Fruit fly (Drosophila melanogaster) whole organism, embryonic: ENCODE results near the gene CG4497.

Experiments
- ATbp ChIP-seq: fragments of 200-800 bp; sonication (Bioruptor generic); optimal IDR thresholded peaks from 2 replicates; lab custom pipeline; 2017; ENCODE audit warnings: missing biosample characterization, mild to moderate bottlenecking, missing genetic modification characterization, missing genetic modification reagents
- Adf1 ChIP-seq: fragments of 200-800 bp; sonication (Bioruptor generic); IDR thresholded peaks from 2 replicates; pipeline ENCODE4 v1.3.6; 2022; ENCODE audit warnings: missing biosample characterization, missing genetic modification characterization
- BEAF-32 ChIP-seq: fragments of 200-800 bp; sonication (Bioruptor generic); optimal IDR thresholded peaks from 3 replicates; lab custom pipeline; 2017; ENCODE audit warnings: missing biosample characterization, missing genetic modification characterization, mild to moderate bottlenecking, moderate library complexity, missing genetic modification reagents
- CG10209 ChIP-seq: fragments of 200-800 bp; sonication (Bioruptor generic); optimal IDR thresholded peaks from 3 replicates; lab custom pipeline; 2017; ENCODE audit warnings: missing biosample characterization, mild to moderate bottlenecking, missing genetic modification characterization, missing genetic modification reagents
- CG10366 ChIP-seq: fragments of 200-800 bp; sonication (Bioruptor generic); IDR thresholded peaks from 2 replicates; pipeline ENCODE4 v1.3.6; 2022; ENCODE audit warnings: missing biosample characterization, missing genetic modification characterization
- CG10543 ChIP-seq: fragments of 200-800 bp; sonication (Bioruptor generic); optimal IDR thresholded peaks from 3 replicates; lab custom pipeline; 2017; ENCODE audit warnings: missing biosample characterization, mild to moderate bottlenecking, missing genetic modification characterization, moderate library complexity
- CG12071 ChIP-seq: fragments of 200-800 bp; sonication (Bioruptor generic); optimal IDR thresholded peaks from 3 replicates; lab custom pipeline; 2018; ENCODE audit warnings: missing biosample characterization, mild to moderate bottlenecking, missing genetic modification characterization
- CG12769 ChIP-seq: fragments of 200-800 bp; sonication (Bioruptor generic); optimal IDR thresholded peaks from 2 replicates; lab custom pipeline; 2019; ENCODE audit warnings: missing biosample characterization, mild to moderate bottlenecking, missing genetic modification characterization, moderate library complexity
- CG14014 ChIP-seq: fragments of 200-800 bp; sonication (Bioruptor generic); IDR thresholded peaks from 2 replicates; pipeline ENCODE4 v1.3.6; 2022; ENCODE audit warnings: missing biosample characterization, missing genetic modification characterization
- CG15269 ChIP-seq: fragments of 200-800 bp; sonication (Bioruptor generic); optimal IDR thresholded peaks from 2 replicates; lab custom pipeline; 2018; ENCODE audit warnings: missing biosample characterization, mild to moderate bottlenecking, missing genetic modification characterization, moderate library complexity
- CG15514 ChIP-seq: fragments of 200-800 bp; sonication (Bioruptor generic); optimal IDR thresholded peaks from 3 replicates; lab custom pipeline; 2017; ENCODE audit warnings: missing biosample characterization, missing genetic modification characterization, mild to moderate bottlenecking, moderate library complexity, missing genetic modification reagents
- CG1647 ChIP-seq: fragments of 200-800 bp; sonication (Bioruptor generic); optimal IDR thresholded peaks from 3 replicates; lab custom pipeline; 2016; ENCODE audit warnings: missing biosample characterization, missing genetic modification characterization
- CG17359 ChIP-seq: fragments of 200-800 bp; sonication (Bioruptor generic); optimal IDR thresholded peaks from 3 replicates; lab custom pipeline; 2018; ENCODE audit warnings: missing biosample characterization, mild to moderate bottlenecking, missing genetic modification characterization, moderate library complexity
- CG17568 ChIP-seq: fragments of 200-800 bp; sonication (Bioruptor generic); optimal IDR thresholded peaks from 2 replicates; lab custom pipeline; 2018; ENCODE audit warnings: missing biosample characterization, mild to moderate bottlenecking, missing genetic modification characterization, moderate library complexity
- CG32767 ChIP-seq: fragments of 200-800 bp; sonication (Bioruptor generic); IDR thresholded peaks from 2 replicates; pipeline ENCODE4 v1.3.6; 2022; ENCODE audit warnings: missing biosample characterization, missing genetic modification characterization
- CG3281 ChIP-seq: fragments of 200-800 bp; sonication (Bioruptor generic); optimal IDR thresholded peaks from 3 replicates; lab custom pipeline; 2017; ENCODE audit warnings: missing biosample characterization, mild to moderate bottlenecking, missing genetic modification characterization
- CG6765 ChIP-seq: fragments of 200-800 bp; sonication (Bioruptor generic); optimal IDR thresholded peaks from 3 replicates; lab custom pipeline; 2017; ENCODE audit warnings: missing biosample characterization, mild to moderate bottlenecking, missing genetic modification characterization
- CG6813 ChIP-seq: fragments of 200-800 bp; sonication (Bioruptor generic); optimal IDR thresholded peaks from 2 replicates; lab custom pipeline; 2017; ENCODE audit warnings: missing biosample characterization, missing genetic modification characterization, mild to moderate bottlenecking, moderate library complexity, missing genetic modification reagents
- CG7987 ChIP-seq: fragments of 200-800 bp; sonication (Bioruptor generic); optimal IDR thresholded peaks from 2 replicates; lab custom pipeline; 2018; ENCODE audit warnings: missing biosample characterization, mild to moderate bottlenecking, missing genetic modification characterization, moderate library complexity
- CG9727 ChIP-seq: fragments of 200-800 bp; sonication (Bioruptor generic); optimal IDR thresholded peaks from 3 replicates; lab custom pipeline; 2017; ENCODE audit warnings: missing biosample characterization, mild to moderate bottlenecking, missing genetic modification characterization
- CHES-1-like ChIP-seq: fragments of 200-800 bp; sonication (Bioruptor generic); optimal IDR thresholded peaks from 2 replicates; lab custom pipeline; 2016; ENCODE audit warnings: missing biosample characterization, missing genetic modification characterization
- CoRest ChIP-seq: fragments of 200-800 bp; sonication (Bioruptor generic); optimal IDR thresholded peaks from 3 replicates; lab custom pipeline; 2018; ENCODE audit warnings: missing biosample characterization, mild to moderate bottlenecking, missing genetic modification characterization, moderate library complexity
- CrebB ChIP-seq: fragments of 200-800 bp; sonication (Bioruptor generic); optimal IDR thresholded peaks from 3 replicates; lab custom pipeline; 2018; ENCODE audit warnings: missing biosample characterization, mild to moderate bottlenecking, missing genetic modification characterization
- Fer1 ChIP-seq: fragments of 200-800 bp; sonication (Bioruptor generic); optimal IDR thresholded peaks from 2 replicates; lab custom pipeline; 2017; ENCODE audit warnings: missing biosample characterization, mild to moderate bottlenecking, missing genetic modification characterization
- Gug ChIP-seq: fragments of 200-800 bp; sonication (Bioruptor generic); IDR thresholded peaks from 4 replicates; pipeline ENCODE4 v1.3.6; 2022; ENCODE audit warnings: missing biosample characterization, missing genetic modification characterization
- HLHmδ ChIP-seq: fragments of 200-800 bp; sonication (Bioruptor generic); optimal IDR thresholded peaks from 2 replicates; lab custom pipeline; 2018; ENCODE audit warnings: missing biosample characterization, mild to moderate bottlenecking, missing genetic modification characterization, moderate library complexity
- MTF-1 ChIP-seq: fragments of 200-800 bp; sonication (Bioruptor generic); optimal IDR thresholded peaks from 2 replicates; lab custom pipeline; 2018; ENCODE audit warnings: missing biosample characterization, mild to moderate bottlenecking, missing genetic modification characterization, borderline replicate concordance
- Mad ChIP-seq: fragments of 200-800 bp; sonication (Bioruptor generic); optimal IDR thresholded peaks from 2 replicates; lab custom pipeline; 2016; ENCODE audit warnings: missing biosample characterization, missing genetic modification characterization
- Med ChIP-seq: fragments of 200-800 bp; sonication (Bioruptor generic); peaks from one replicate; lab custom pipeline; 2016; ENCODE audit warnings: missing biosample characterization, missing genetic modification characterization, mild to moderate bottlenecking, inconsistent platforms, moderate library complexity
- Nf-YC ChIP-seq: fragments of 200-800 bp; optimal IDR thresholded peaks from 3 replicates; lab custom pipeline; 2019; ENCODE audit warnings: missing biosample characterization, mild to moderate bottlenecking, missing genetic modification characterization, moderate library complexity
- PHDP ChIP-seq: fragments of 200-800 bp; sonication (Bioruptor generic); optimal IDR thresholded peaks from 3 replicates; lab custom pipeline; 2018; ENCODE audit warnings: missing biosample characterization, mild to moderate bottlenecking, missing genetic modification characterization, moderate library complexity
- Rfx ChIP-seq: fragments of 200-800 bp; sonication (Bioruptor generic); IDR thresholded peaks from 2 replicates; pipeline ENCODE4 v1.3.6; 2022; ENCODE audit warnings: missing biosample characterization, missing genetic modification characterization
- Side ChIP-seq: fragments of 200-800 bp; sonication (Bioruptor generic); optimal IDR thresholded peaks from 2 replicates; lab custom pipeline; 2016; ENCODE audit warnings: missing biosample characterization, missing genetic modification characterization
- Sry-δ ChIP-seq: fragments of 200-800 bp; sonication (Bioruptor generic); optimal IDR thresholded peaks from 2 replicates; lab custom pipeline; 2016; ENCODE audit warnings: missing biosample characterization, missing genetic modification characterization
- Trl ChIP-seq, 3 experiments: fragments of >200 bp in 2 of 3; fragments of 200-800 bp in 1 of 3; sonication (Bioruptor generic) in 1 of 3; optimal IDR thresholded peaks; 2 replicates in 1 of 3; 3 replicates in 2 of 3; lab custom pipeline; 2016 to 2017; ENCODE audit warnings: missing biosample characterization in 1 of 3, missing genetic modification characterization in 1 of 3
- bab2 ChIP-seq: fragments of 200-800 bp; sonication (Bioruptor generic); optimal IDR thresholded peaks from 2 replicates; lab custom pipeline; 2016; ENCODE audit warnings: missing biosample characterization, missing genetic modification characterization
- caup ChIP-seq: fragments of 200-800 bp; sonication (Bioruptor generic); optimal IDR thresholded peaks from 3 replicates; lab custom pipeline; 2017; ENCODE audit warnings: missing biosample characterization, mild to moderate bottlenecking, missing genetic modification characterization, moderate library complexity; ENCODE audit not compliant: severe bottlenecking
- chif ChIP-seq, 2 experiments: fragments of 200-800 bp; sonication (Bioruptor generic); optimal IDR thresholded peaks; 3 replicates each; lab custom pipeline; 2016; ENCODE audit warnings: missing biosample characterization in 2 of 2, missing genetic modification characterization in 2 of 2
- cwo ChIP-seq: fragments of 200-800 bp; sonication (Bioruptor generic); optimal IDR thresholded peaks from 3 replicates; lab custom pipeline; 2017; ENCODE audit warnings: missing biosample characterization, missing genetic modification characterization, mild to moderate bottlenecking, moderate library complexity, missing genetic modification reagents
- eyg ChIP-seq: fragments of 200-800 bp; sonication (Bioruptor generic); optimal IDR thresholded peaks from 3 replicates; lab custom pipeline; 2016; ENCODE audit warnings: missing biosample characterization, missing genetic modification characterization
- hb ChIP-seq: fragments of 200-800 bp; sonication (Bioruptor generic); IDR thresholded peaks from 3 replicates; pipeline ENCODE4 v1.3.6; 2022; ENCODE audit warnings: missing biosample characterization, missing genetic modification characterization; ENCODE audit not compliant: partially characterized antibody
- insv ChIP-seq, 2 experiments: fragments of 200-800 bp; sonication (Bioruptor generic); optimal IDR thresholded peaks; 3 replicates each; lab custom pipeline; 2016 to 2018; ENCODE audit warnings: missing biosample characterization in 2 of 2, missing genetic modification characterization in 2 of 2
- pan ChIP-seq, 4 experiments: fragments of >200 bp in 3 of 4; fragments of 200-800 bp in 1 of 4; sonication (Bioruptor generic) in 1 of 4; optimal IDR thresholded peaks in 3 of 4; IDR thresholded peaks in 1 of 4; 2 replicates each; pipeline versions ENCODE4 v1.3.6 to Lab custom; 2017 to 2022; ENCODE audit warnings: missing biosample characterization in 2 of 4, missing genetic modification characterization in 2 of 4, mixed read lengths in 1 of 4
- pum ChIP-seq: fragments of 200-800 bp; sonication (Bioruptor generic); optimal IDR thresholded peaks from 2 replicates; lab custom pipeline; 2016; ENCODE audit warnings: missing biosample characterization, missing genetic modification characterization
- repo ChIP-seq: fragments of 200-800 bp; sonication (Bioruptor generic); optimal IDR thresholded peaks from 2 replicates; lab custom pipeline; 2016; ENCODE audit warnings: missing biosample characterization, missing genetic modification characterization
- run ChIP-seq: fragments of 200-800 bp; sonication (Bioruptor generic); optimal IDR thresholded peaks from 3 replicates; lab custom pipeline; 2018; ENCODE audit warnings: missing biosample characterization, mild to moderate bottlenecking, missing genetic modification characterization
- sens ChIP-seq: fragments of 200-800 bp; sonication (Bioruptor generic); peaks from one replicate; lab custom pipeline; 2016; ENCODE audit warnings: missing biosample characterization, missing genetic modification characterization
- slp2 ChIP-seq: fragments of 200-800 bp; sonication (Bioruptor generic); optimal IDR thresholded peaks from 2 replicates; lab custom pipeline; 2016; ENCODE audit warnings: missing biosample characterization, missing genetic modification characterization

CG4497 gene

DNA sequence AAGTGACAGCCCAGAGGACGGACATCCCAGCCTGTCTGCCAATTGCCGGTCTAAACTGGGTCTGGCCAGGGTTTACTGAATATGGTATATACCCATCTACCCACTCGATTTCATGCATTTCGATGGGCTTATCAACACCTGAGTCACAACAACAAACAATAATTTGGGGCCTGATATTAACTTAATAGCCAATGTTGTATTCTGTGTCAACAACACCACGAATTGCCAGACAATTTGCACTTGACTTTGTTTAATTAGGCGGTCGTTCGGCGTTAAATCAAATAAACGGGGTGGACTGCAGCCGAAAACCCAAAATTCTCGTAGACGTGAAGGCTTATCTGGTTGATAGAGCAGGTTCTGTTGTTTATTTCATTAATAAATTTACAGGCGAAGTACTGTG lies 44.9 kb upstream of the CG4497 start (continued):
- peak; percentile 45 for TF ChIP-seq CG10209 (GFP tag; lab: Kevin White, UChicago)
- TF ChIP-seq run (tag; lab: Kevin White, UChicago), result peak; percentile 4
- TF ChIP-seq CrebB (tag; lab: Kevin White, UChicago), result peak; percentile 13
- peak; percentile 1 for TF ChIP-seq cwo (GFP tag; lab: Kevin White, UChicago)
- TF ChIP-seq Trl (optimal IDR thresholded peaks at IDR 0.05; lab: Kevin White, UChicago), result no peak
- TF ChIP-seq Trl (GFP tag; optimal IDR thresholded peaks at IDR 0.05; lab: Kevin White, UChicago), result peak; percentile 32
- no peak for TF ChIP-seq CG10366 (GFP tag; lab: Robert Waterston, UW)
- TF ChIP-seq CG14014 (GFP tag; lab: Robert Waterston, UW), result peak; percentile 31; the same call in 1 of the 2 replicates
- no peak for TF ChIP-seq HLHmδ (GFP tag; lab: Kevin White, UChicago)
- TF ChIP-seq pum (GFP tag; lab: Kevin White, UChicago), result no peak
- peak; percentile 50 for TF ChIP-seq CG15514 (GFP tag; lab: Kevin White, UChicago)
- peak; percentile 32 for TF ChIP-seq CG12071 (GFP tag; lab: Kevin White, UChicago)
- TF ChIP-seq hb (GFP tag; lab: Robert Waterston, UW), result no peak
- TF ChIP-seq MTF-1 (GFP tag; lab: Kevin White, UChicago), result peak; percentile 5
- no peak for TF ChIP-seq Nf-YC (tag; lab: Kevin White, UChicago)
- TF ChIP-seq Med (GFP tag; lab: Kevin White, UChicago), result peak; percentile 91
- TF ChIP-seq Sry-δ, result peak; percentile 1
- no peak for TF ChIP-seq CG17359 (tag; lab: Kevin White, UChicago)
- TF ChIP-seq CG12769 (tag; lab: Kevin White, UChicago), result peak; percentile 28
- TF ChIP-seq insv (GFP tag; optimal IDR thresholded peaks at IDR 0.05; lab: Kevin White, UChicago), result no peak
- TF ChIP-seq CG32767 (GFP tag; lab: Robert Waterston, UW), result 0 out of 2 replicates have a peak, but pooled peaks have one; percentile 12
- peak; percentile 51 for TF ChIP-seq eyg (GFP tag; lab: Kevin White, UChicago)
- no peak; the same call in 1 of the 2 replicates for TF ChIP-seq Rfx (GFP tag; lab: Robert Waterston, UW)
- peak; percentile 67 for TF ChIP-seq caup (GFP tag; lab: Kevin White, UChicago)
- no peak for TF ChIP-seq Adf1 (GFP tag; lab: Robert Waterston, UW)
- peak; percentile 20 for TF ChIP-seq ATbp (GFP tag; lab: Kevin White, UChicago)
- TF ChIP-seq BEAF-32, result no peak
- peak; percentile 60 for TF ChIP-seq CG3281 (GFP tag; lab: Kevin White, UChicago)
- peak; percentile 56 for TF ChIP-seq CG6765 (GFP tag; lab: Kevin White, UChicago)
- TF ChIP-seq CHES-1-like, result no peak
- no peak for TF ChIP-seq CoRest (tag; lab: Kevin White, UChicago)
- no peak for TF ChIP-seq Gug (GFP tag; lab: Robert Waterston, UW)
- no peak for TF ChIP-seq CG17568 (GFP tag; lab: Kevin White, UChicago)
- peak; percentile 33 for TF ChIP-seq CG1647 (GFP tag; lab: Kevin White, UChicago)
- TF ChIP-seq Mad, result peak; percentile 29
- peak; percentile 41 for TF ChIP-seq CG10543 (GFP tag; lab: Kevin White, UChicago)
- peak; percentile 67 for TF ChIP-seq Fer1 (GFP tag; lab: Kevin White, UChicago)
- TF ChIP-seq chif (GFP tag; optimal IDR thresholded peaks at IDR 0.05; lab: Kevin White, UChicago), result peak in 1 of 2 experiments; percentile 24
- TF ChIP-seq CG9727, result peak; percentile 66
- TF ChIP-seq slp2, result no peak
- peak; percentile 45 for TF ChIP-seq CG15269
- peak; percentile 53 for TF ChIP-seq CG7987 (GFP tag; lab: Kevin White, UChicago)
- peak; percentile 38 for TF ChIP-seq CG6813 (GFP tag; lab: Kevin White, UChicago)
- TF ChIP-seq repo (GFP tag; lab: Kevin White, UChicago), result peak; percentile 5
- peak; percentile 27 for TF ChIP-seq PHDP (tag; lab: Kevin White, UChicago)
- TF ChIP-seq pan (optimal IDR thresholded peaks at IDR 0.05; lab: Kevin White, UChicago), result no peak
- no peak for TF ChIP-seq pan (GFP tag; optimal IDR thresholded peaks at IDR 0.05 in 1 of 2, IDR thresholded peaks at IDR 0.05 in 1 of 2)
- peak; percentile 86 for TF ChIP-seq sens (GFP tag; lab: Kevin White, UChicago)
- TF ChIP-seq Side, result peak; percentile 15
- peak; percentile 62 for TF ChIP-seq bab2
